Fruit fly (Drosophila melanogaster) whole organism, embryonic: ENCODE results near the gene CG45490.
A peak's percentile ranks its signal among the peaks of the same experiment; 100 is the strongest.

ENCODE experiments used
- ATbp ChIP-seq: fragments of 200-800 bp; sonication (Bioruptor generic); optimal IDR thresholded peaks from 2 replicates; lab custom pipeline; 2017; ENCODE audit warnings: missing biosample characterization, mild to moderate bottlenecking, missing genetic modification characterization, missing genetic modification reagents
- CG11093 ChIP-seq: fragments of 200-800 bp; sonication (Bioruptor generic); IDR thresholded peaks from 3 replicates; pipeline ENCODE4 v1.3.6; 2022; ENCODE audit warnings: missing biosample characterization, missing genetic modification characterization
- CG11456 ChIP-seq: fragments of 200-800 bp; sonication (Bioruptor generic); IDR thresholded peaks from 3 replicates; pipeline ENCODE4 v1.3.6; 2022; ENCODE audit warnings: missing biosample characterization, missing genetic modification characterization
- CG12104 ChIP-seq: fragments of 200-800 bp; sonication (Bioruptor generic); optimal IDR thresholded peaks from 3 replicates; lab custom pipeline; 2016; ENCODE audit warnings: missing biosample characterization, missing genetic modification characterization
- CG12942 ChIP-seq: fragments of 200-800 bp; sonication (Bioruptor generic); optimal IDR thresholded peaks from 3 replicates; lab custom pipeline; 2016; ENCODE audit warnings: missing biosample characterization, missing genetic modification characterization
- CG14667 ChIP-seq: fragments of 200-800 bp; sonication (Bioruptor generic); IDR thresholded peaks from 2 replicates; pipeline ENCODE4 v1.3.6; 2022; ENCODE audit warnings: missing biosample characterization, missing genetic modification characterization
- CG16813 ChIP-seq: fragments of 200-800 bp; sonication (Bioruptor generic); IDR thresholded peaks from 3 replicates; pipeline ENCODE4 v1.3.6; 2022; ENCODE audit warnings: missing biosample characterization, missing genetic modification characterization; ENCODE audit not compliant: partially characterized antibody
- CG16815 ChIP-seq: fragments of 200-800 bp; sonication (Bioruptor generic); optimal IDR thresholded peaks from 3 replicates; lab custom pipeline; 2017; ENCODE audit warnings: missing biosample characterization, mild to moderate bottlenecking, missing genetic modification characterization
- CG17328 ChIP-seq: fragments of 200-800 bp; sonication (Bioruptor generic); IDR thresholded peaks from 2 replicates; pipeline ENCODE4 v1.3.6; 2022; ENCODE audit warnings: missing biosample characterization, missing genetic modification characterization
- CG17359 ChIP-seq: fragments of 200-800 bp; sonication (Bioruptor generic); optimal IDR thresholded peaks from 3 replicates; lab custom pipeline; 2018; ENCODE audit warnings: missing biosample characterization, mild to moderate bottlenecking, missing genetic modification characterization, moderate library complexity
- CG2129 ChIP-seq: fragments of 200-800 bp; sonication (Bioruptor generic); IDR thresholded peaks from 2 replicates; pipeline ENCODE4 v1.3.6; 2022; ENCODE audit warnings: missing biosample characterization, missing genetic modification characterization; ENCODE audit not compliant: partially characterized antibody
- CG31224 ChIP-seq: fragments of 200-800 bp; sonication (Bioruptor generic); IDR thresholded peaks from 2 replicates; pipeline ENCODE4 v1.3.6; 2022; ENCODE audit warnings: missing biosample characterization, missing genetic modification characterization
- CG3847 ChIP-seq: fragments of 200-800 bp; sonication (Bioruptor generic); IDR thresholded peaks from 2 replicates; pipeline ENCODE4 v1.3.6; 2022; ENCODE audit warnings: missing biosample characterization, missing genetic modification characterization
- CG4360 ChIP-seq: fragments of 200-800 bp; sonication (Bioruptor generic); IDR thresholded peaks from 2 replicates; pipeline ENCODE4 v1.3.6; 2022; ENCODE audit warnings: missing biosample characterization, missing genetic modification characterization
- CG7357 ChIP-seq: fragments of 200-800 bp; sonication (Bioruptor generic); IDR thresholded peaks from 3 replicates; pipeline ENCODE4 v1.3.6; 2022; ENCODE audit warnings: missing biosample characterization, missing genetic modification characterization
- CG7745 ChIP-seq: fragments of 200-800 bp; sonication (Bioruptor generic); optimal IDR thresholded peaks from 2 replicates; lab custom pipeline; 2018; ENCODE audit warnings: missing biosample characterization, mild to moderate bottlenecking, missing genetic modification characterization, moderate library complexity
- CG9876 ChIP-seq: fragments of 200-800 bp; sonication (Bioruptor generic); optimal IDR thresholded peaks from 2 replicates; lab custom pipeline; 2016; ENCODE audit warnings: missing biosample characterization, missing genetic modification characterization
- CG9932 ChIP-seq: fragments of 200-800 bp; sonication (Bioruptor generic); IDR thresholded peaks from 2 replicates; pipeline ENCODE4 v1.3.6; 2022; ENCODE audit warnings: missing biosample characterization, missing genetic modification characterization
- Dip2 ChIP-seq: fragments of 200-800 bp; sonication (Bioruptor generic); IDR thresholded peaks from 2 replicates; pipeline ENCODE4 v1.3.6; 2022; ENCODE audit warnings: missing biosample characterization, missing genetic modification characterization
- Dp ChIP-seq: fragments of 200-800 bp; sonication (Bioruptor generic); optimal IDR thresholded peaks from 2 replicates; lab custom pipeline; 2018; ENCODE audit warnings: missing biosample characterization, mild to moderate bottlenecking, missing genetic modification characterization, moderate library complexity
- Fer3 ChIP-seq: fragments of 200-800 bp; sonication (Bioruptor generic); optimal IDR thresholded peaks from 2 replicates; lab custom pipeline; 2018; ENCODE audit warnings: missing biosample characterization, mild to moderate bottlenecking, missing genetic modification characterization, moderate library complexity
- GATAe ChIP-seq: fragments of 200-800 bp; sonication (Bioruptor generic); conservative IDR thresholded peaks from 2 replicates; pipeline ENCODE4 v1.3.6; 2022; ENCODE audit warnings: missing biosample characterization, missing genetic modification characterization
- HLH54F ChIP-seq: fragments of 200-800 bp; sonication (Bioruptor generic); optimal IDR thresholded peaks from 3 replicates; lab custom pipeline; 2016; ENCODE audit warnings: missing biosample characterization, missing genetic modification characterization
- Hand ChIP-seq: fragments of 200-800 bp; sonication (Bioruptor generic); optimal IDR thresholded peaks from 2 replicates; lab custom pipeline; 2017; ENCODE audit warnings: mild to moderate bottlenecking, missing biosample characterization, missing genetic modification reagents, missing genetic modification characterization
- Hmx ChIP-seq: fragments of 200-800 bp; sonication (Bioruptor generic); optimal IDR thresholded peaks from 2 replicates; lab custom pipeline; 2016; ENCODE audit warnings: missing biosample characterization, missing genetic modification characterization
- Hr3 ChIP-seq: fragments of 200-800 bp; sonication (Bioruptor generic); optimal IDR thresholded peaks from 3 replicates; lab custom pipeline; 2016; ENCODE audit warnings: missing biosample characterization, missing genetic modification characterization
- Lim3 ChIP-seq: fragments of 200-800 bp; sonication (Bioruptor generic); IDR thresholded peaks from 2 replicates; pipeline ENCODE4 v1.3.6; 2022; ENCODE audit warnings: missing biosample characterization, missing genetic modification characterization
- ash1 ChIP-seq: fragments of 200-800 bp; sonication (Bioruptor generic); optimal IDR thresholded peaks from 2 replicates; lab custom pipeline; 2018; ENCODE audit warnings: missing biosample characterization, mild to moderate bottlenecking, missing genetic modification characterization
- ato ChIP-seq: fragments of 200-800 bp; sonication (Bioruptor generic); IDR thresholded peaks from 2 replicates; pipeline ENCODE4 v1.3.6; 2022; ENCODE audit warnings: missing biosample characterization, missing genetic modification characterization; ENCODE audit not compliant: partially characterized antibody
- br ChIP-seq: fragments of >200 bp; optimal IDR thresholded peaks from 2 replicates; lab custom pipeline; 2017
- cad ChIP-seq: fragments of >200 bp; optimal IDR thresholded peaks from 2 replicates; lab custom pipeline; 2017; ENCODE audit warnings: missing biosample characterization, missing genetic modification characterization
- corto ChIP-seq: fragments of 200-800 bp; sonication (Bioruptor generic); optimal IDR thresholded peaks from 2 replicates; lab custom pipeline; 2016; ENCODE audit warnings: missing biosample characterization, mild to moderate bottlenecking, missing genetic modification characterization, moderate library complexity
- esg ChIP-seq: fragments of 200-800 bp; sonication (Bioruptor generic); conservative IDR thresholded peaks from 2 replicates; pipeline ENCODE4 v1.3.6; 2022; ENCODE audit warnings: missing biosample characterization, missing genetic modification characterization
- gcm ChIP-seq: fragments of 200-800 bp; sonication (Bioruptor generic); optimal IDR thresholded peaks from 2 replicates; lab custom pipeline; 2019; ENCODE audit warnings: missing biosample characterization, mild to moderate bottlenecking, missing genetic modification characterization, moderate library complexity
- gsb ChIP-seq: fragments of 200-800 bp; sonication (Bioruptor generic); IDR thresholded peaks from 2 replicates; pipeline ENCODE4 v1.3.6; 2022; ENCODE audit warnings: missing biosample characterization, missing genetic modification characterization
- gsb-n ChIP-seq: fragments of 200-800 bp; sonication (Bioruptor generic); optimal IDR thresholded peaks from 3 replicates; lab custom pipeline; 2018; ENCODE audit warnings: missing biosample characterization, mild to moderate bottlenecking, missing genetic modification characterization
- h ChIP-seq: fragments of >200 bp; optimal IDR thresholded peaks from 2 replicates; lab custom pipeline; 2017
- hb ChIP-seq: fragments of 200-800 bp; sonication (Bioruptor generic); IDR thresholded peaks from 3 replicates; pipeline ENCODE4 v1.3.6; 2022; ENCODE audit warnings: missing biosample characterization, missing genetic modification characterization; ENCODE audit not compliant: partially characterized antibody
- hth ChIP-seq: fragments of >200 bp; optimal IDR thresholded peaks from 2 replicates; lab custom pipeline; 2017; ENCODE audit warnings: inconsistent platforms
- ken ChIP-seq: fragments of 200-800 bp; sonication (Bioruptor generic); IDR thresholded peaks from 3 replicates; pipeline ENCODE4 v1.3.6; 2022; ENCODE audit warnings: missing biosample characterization, missing genetic modification characterization
- lab ChIP-seq: fragments of 200-800 bp; sonication (Bioruptor generic); optimal IDR thresholded peaks from 3 replicates; lab custom pipeline; 2017; ENCODE audit warnings: missing biosample characterization, missing genetic modification characterization, mild to moderate bottlenecking, moderate library complexity, missing genetic modification reagents
- mld ChIP-seq: fragments of 200-800 bp; sonication (Bioruptor generic); IDR thresholded peaks from 3 replicates; pipeline ENCODE4 v1.3.6; 2022; ENCODE audit warnings: missing biosample characterization, missing genetic modification characterization; ENCODE audit not compliant: partially characterized antibody
- pho ChIP-seq: fragments of 200-800 bp; sonication (Bioruptor generic); optimal IDR thresholded peaks from 2 replicates; lab custom pipeline; 2016; ENCODE audit warnings: missing biosample characterization, missing genetic modification characterization
- prd ChIP-seq, 3 experiments: fragments of >200 bp in 2 of 3; fragments of 200-800 bp in 1 of 3; sonication (Bioruptor generic) in 1 of 3; optimal IDR thresholded peaks in 2 of 3; IDR thresholded peaks in 1 of 3; 2 replicates in 2 of 3; 3 replicates in 1 of 3; pipeline versions ENCODE4 v1.3.6 to Lab custom; 2017 to 2022; ENCODE audit warnings: missing biosample characterization in 1 of 3, missing genetic modification characterization in 1 of 3
- psq ChIP-seq: fragments of 200-800 bp; sonication (Bioruptor generic); optimal IDR thresholded peaks from 2 replicates; lab custom pipeline; 2017; ENCODE audit warnings: missing biosample characterization, missing genetic modification characterization
- run ChIP-seq: fragments of 200-800 bp; sonication (Bioruptor generic); optimal IDR thresholded peaks from 3 replicates; lab custom pipeline; 2018; ENCODE audit warnings: missing biosample characterization, mild to moderate bottlenecking, missing genetic modification characterization
- sna ChIP-seq: fragments of 200-800 bp; sonication (Bioruptor generic); IDR thresholded peaks from 2 replicates; pipeline ENCODE4 v1.3.6; 2022; ENCODE audit warnings: missing biosample characterization, missing genetic modification characterization; ENCODE audit not compliant: partially characterized antibody
- so ChIP-seq: fragments of 200-800 bp; sonication (Bioruptor generic); IDR thresholded peaks from 3 replicates; pipeline ENCODE4 v1.3.6; 2022; ENCODE audit warnings: missing biosample characterization, missing genetic modification characterization
- ttk ChIP-seq: fragments of 200-800 bp; sonication (Bioruptor generic); IDR thresholded peaks from 2 replicates; pipeline ENCODE4 v2.1.2; 2022; ENCODE audit warnings: missing biosample characterization, missing genetic modification characterization
- vfl ChIP-seq: fragments of 200-800 bp; sonication (Bioruptor generic); optimal IDR thresholded peaks from 2 replicates; lab custom pipeline; 2016; ENCODE audit warnings: missing biosample characterization, missing genetic modification characterization

Gene CG45490

DNA sequence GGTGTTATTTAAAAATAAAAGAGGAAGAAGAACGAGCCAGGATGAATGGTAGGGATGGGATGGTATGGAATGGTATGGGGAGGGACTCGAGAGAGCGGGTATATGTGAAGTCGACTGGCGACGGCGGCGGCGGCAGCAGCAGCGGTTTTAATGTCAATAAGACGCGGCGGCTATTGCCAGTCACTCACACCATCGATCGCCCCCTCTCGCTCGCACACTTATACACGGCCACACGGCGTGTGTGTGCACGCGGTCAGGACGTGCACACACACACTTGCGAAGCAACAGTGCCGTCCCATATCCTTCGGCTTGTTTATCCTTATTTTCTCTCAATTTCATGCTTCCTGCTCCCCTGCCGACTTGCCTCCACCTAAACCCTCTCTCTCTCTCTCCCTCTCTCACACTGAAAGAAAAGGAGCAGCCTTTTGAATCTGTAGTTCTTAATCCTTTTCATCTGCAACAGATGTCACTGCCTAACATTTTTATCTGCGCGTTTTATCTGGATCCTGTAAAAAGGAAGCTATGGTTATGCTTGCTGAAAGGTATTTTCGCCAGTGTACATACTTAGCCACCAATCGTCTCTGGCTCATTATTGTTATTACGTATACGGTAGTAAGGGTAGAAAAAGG is 44.9 kb downstream of the CG45490 start (continued):
- TF ChIP-seq CG16813 (GFP tag; lab: Robert Waterston, UW) = no peak
- peak; percentile 87 for TF ChIP-seq CG9876 (GFP tag; lab: Kevin White, UChicago)
- TF ChIP-seq ato (GFP tag; lab: Robert Waterston, UW) = no peak
- peak; percentile 65 for TF ChIP-seq gcm (GFP tag; lab: Kevin White, UChicago)
- TF ChIP-seq Dip2 (GFP tag; lab: Robert Waterston, UW) = no peak
- TF ChIP-seq ash1 = peak; percentile 41
- peak; percentile 87 for TF ChIP-seq CG17328
- peak; percentile 81 for TF ChIP-seq ATbp (GFP tag; lab: Kevin White, UChicago)
- TF ChIP-seq CG3847 = peak; percentile 79
- TF ChIP-seq CG17359 (tag; lab: Kevin White, UChicago) = peak; percentile 82
- peak; percentile 88 for TF ChIP-seq CG16815 (GFP tag; lab: Kevin White, UChicago)
- no peak for TF ChIP-seq prd (optimal IDR thresholded peaks at IDR 0.05; lab: Kevin White, UChicago)
- peak; percentile 94 for TF ChIP-seq prd (GFP tag; IDR thresholded peaks at IDR 0.05; lab: Robert Waterston, UW)
- TF ChIP-seq pho = peak; percentile 87
- TF ChIP-seq CG11456 (GFP tag; lab: Robert Waterston, UW) = peak; percentile 87
- TF ChIP-seq CG14667 = peak; percentile 59
- no peak for TF ChIP-seq CG7745 (tag; lab: Kevin White, UChicago)
- no peak for TF ChIP-seq Lim3 (GFP tag; lab: Robert Waterston, UW)
- TF ChIP-seq run = peak; percentile 22
- no peak for TF ChIP-seq h (lab: Kevin White, UChicago)
- peak; percentile 17 for TF ChIP-seq psq (GFP tag; lab: Kevin White, UChicago)
- TF ChIP-seq vfl (GFP tag; lab: Kevin White, UChicago) = peak; percentile 72
- TF ChIP-seq CG31224 (GFP tag; lab: Robert Waterston, UW) = peak; percentile 73
- TF ChIP-seq Dp (GFP tag; lab: Kevin White, UChicago) = no peak
- peak; percentile 57; the same call in 1 of the 3 replicates for TF ChIP-seq CG7357 (GFP tag; lab: Robert Waterston, UW)
- TF ChIP-seq CG12942 (GFP tag; lab: Kevin White, UChicago) = peak; percentile 80
- TF ChIP-seq mld = no peak
- TF ChIP-seq hb (GFP tag; lab: Robert Waterston, UW) = no peak
- peak; percentile 12 for TF ChIP-seq corto (GFP tag; lab: Kevin White, UChicago)
- TF ChIP-seq sna = no peak
- TF ChIP-seq gsb-n (tag; lab: Kevin White, UChicago) = peak; percentile 81
- TF ChIP-seq Fer3 = peak; percentile 78
- TF ChIP-seq CG11093 = peak; percentile 64; the same call in 2 of the 3 replicates
- peak; percentile 41; the same call in 1 of the 2 replicates for TF ChIP-seq CG4360 (GFP tag; lab: Robert Waterston, UW)
- peak; percentile 70 for TF ChIP-seq Hand
- TF ChIP-seq ken (GFP tag; lab: Robert Waterston, UW) = peak; percentile 77
- TF ChIP-seq CG12104 = peak; percentile 59
- peak; percentile 64 for TF ChIP-seq gsb (GFP tag; lab: Robert Waterston, UW)
- TF ChIP-seq br (lab: Kevin White, UChicago) = no peak
- TF ChIP-seq CG9932 (GFP tag; lab: Robert Waterston, UW) = peak; percentile 79
- no peak for TF ChIP-seq CG2129
- peak; percentile 78 for TF ChIP-seq esg (GFP tag; lab: Robert Waterston, UW)
- TF ChIP-seq HLH54F = peak; percentile 87
- peak; percentile 92 for TF ChIP-seq lab
- TF ChIP-seq ttk = peak; percentile 80
- no peak for TF ChIP-seq cad (GFP tag; lab: Kevin White, UChicago)
- TF ChIP-seq GATAe = no peak; the same call in 1 of the 2 replicates
- peak; percentile 64; the same call in 2 of the 3 replicates for TF ChIP-seq so (GFP tag; lab: Robert Waterston, UW)
- TF ChIP-seq hth = no peak
- peak; percentile 85 for TF ChIP-seq Hr3 (GFP tag; lab: Kevin White, UChicago)
- peak; percentile 33 for TF ChIP-seq Hmx (GFP tag; lab: Kevin White, UChicago)
